Fruit fly (Drosophila melanogaster): ENCODE measurements around the gene AdipoR.

DNA sequence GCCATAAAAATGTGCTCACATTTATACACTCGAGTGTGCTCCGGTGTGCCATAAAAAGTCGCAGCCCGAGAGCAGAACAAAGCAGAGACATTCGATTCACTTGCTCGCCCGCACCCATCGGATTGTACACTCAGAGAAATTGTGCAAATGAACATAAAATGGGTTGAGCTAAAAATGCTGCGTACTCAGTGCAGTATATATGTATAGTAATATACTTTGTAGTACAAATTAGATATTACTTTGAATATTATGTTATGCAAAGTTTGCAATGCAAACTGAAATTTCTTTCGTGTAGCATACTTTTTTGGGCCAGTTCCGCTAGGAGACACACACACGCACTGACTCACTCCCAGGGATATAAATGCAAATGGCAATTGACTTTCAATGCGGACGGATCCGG lies 44.0 kb downstream of the AdipoR start:
- no peak for TF ChIP-seq ovo (GFP tag; optimal IDR thresholded peaks at IDR 0.05)
- TF ChIP-seq CG5204 (GFP tag; optimal IDR thresholded peaks at IDR 0.05), result no peak
- TF ChIP-seq bab1 (GFP tag; optimal IDR thresholded peaks at IDR 0.05), result no peak
- no peak for TF ChIP-seq Hr96 (GFP tag; optimal IDR thresholded peaks at IDR 0.05)
- TF ChIP-seq CG11617 (GFP tag; optimal IDR thresholded peaks at IDR 0.05), result no peak
- TF ChIP-seq tj (GFP tag; optimal IDR thresholded peaks at IDR 0.05), result no peak
- TF ChIP-seq cic (GFP tag; optimal IDR thresholded peaks at IDR 0.05), result no peak
- no peak for TF ChIP-seq toe (GFP tag; optimal IDR thresholded peaks at IDR 0.05)
- TF ChIP-seq CG7101 (tag; optimal IDR thresholded peaks at IDR 0.05), result no peak
- TF ChIP-seq Crg-1 (GFP tag; optimal IDR thresholded peaks at IDR 0.05), result no peak
- no peak for TF ChIP-seq CG12768 (GFP tag; optimal IDR thresholded peaks at IDR 0.05)
- no peak for TF ChIP-seq CG33017 (tag; optimal IDR thresholded peaks at IDR 0.05)
